Worm (Caenorhabditis elegans): Measurements from ENCODE around the gene agxt-1.

DNA sequence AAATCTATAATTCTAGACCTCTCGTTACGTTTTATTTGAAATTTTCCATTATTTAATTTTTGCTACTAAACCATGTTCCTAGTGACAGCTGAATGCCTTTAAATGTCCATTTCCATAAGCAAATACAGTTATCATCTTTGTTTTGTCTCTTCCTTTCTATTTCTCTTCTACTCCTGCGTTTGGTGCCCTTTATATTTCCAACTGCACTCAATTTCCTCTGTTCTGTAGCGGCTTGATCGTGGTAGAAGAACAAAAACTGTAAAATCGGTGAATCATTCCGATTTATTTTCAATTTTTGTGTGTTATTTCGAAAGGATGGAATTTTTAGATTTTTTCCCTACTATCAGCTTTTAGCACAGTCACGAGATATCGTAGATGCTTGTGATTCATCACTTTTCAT is 50.5 kb downstream of the agxt-1 start:
- TF ChIP-seq ceh-100 (GFP tag; IDR thresholded peaks at IDR 0.05) (no peak), nfya-2 (GFP tag; IDR thresholded peaks at IDR 0.05) (no peak), rcor-1 (GFP tag; IDR thresholded peaks at IDR 0.05) (no peak), let-526 (GFP tag; IDR thresholded peaks at IDR 0.05) (no peak), hlh-12 (tag; optimal IDR thresholded peaks at IDR 0.05) (no peak), egrh-3 (GFP tag; IDR thresholded peaks at IDR 0.05) (no peak), somi-1 (GFP tag; optimal IDR thresholded peaks at IDR 0.05) (no peak), ama-1 (optimal IDR thresholded peaks at IDR 0.05) (no peak), ama-1 (GFP tag; optimal IDR thresholded peaks at IDR 0.05) (no peak), nhr-90 (tag; optimal IDR thresholded peaks at IDR 0.05) (no peak), let-607 (tag; optimal IDR thresholded peaks at IDR 0.05) (no peak)

Data from whole organism, young adult.